Worm (Caenorhabditis elegans) whole organism, young adult: ENCODE data around the gene F59B2.14.

Source experiments
- B0019.2 ChIP-seq: fragments of 200-800 bp; sonication (Bioruptor generic); conservative IDR thresholded peaks from 2 replicates; pipeline ENCODE4 v1.3.6; 2022; ENCODE audit warnings: missing genetic modification reagents, missing genetic modification characterization, missing compliant biosample characterization
- B0035.1 ChIP-seq: sonication (generic microtip); optimal IDR thresholded peaks from 2 replicates; lab custom pipeline; 2016; ENCODE audit warnings: missing genetic modification characterization, mild to moderate bottlenecking, missing compliant biosample characterization, missing genotype, missing genetic modification reagents
- B0261.1 ChIP-seq: sonication (generic microtip); optimal IDR thresholded peaks from 2 replicates; lab custom pipeline; 2016; ENCODE audit warnings: mild to moderate bottlenecking, missing genetic modification characterization, moderate library complexity, missing compliant biosample characterization
- B0336.3 ChIP-seq: fragments of 200-800 bp; sonication (Bioruptor generic); IDR thresholded peaks from 2 replicates; pipeline ENCODE4 v1.3.6; 2022; ENCODE audit warnings: missing genetic modification characterization, missing compliant biosample characterization
- F22D6.2 ChIP-seq: sonication (generic microtip); optimal IDR thresholded peaks from 2 replicates; lab custom pipeline; 2016; ENCODE audit warnings: mild to moderate bottlenecking, missing genetic modification characterization, missing compliant biosample characterization
- F23B12.7 ChIP-seq: sonication (generic microtip); optimal IDR thresholded peaks from 2 replicates; lab custom pipeline; 2017; ENCODE audit warnings: missing genetic modification characterization, mild to moderate bottlenecking, missing compliant biosample characterization, antibody characterized with exemption, moderate library complexity; ENCODE audit not compliant: insufficient read depth
- F39B2.1 ChIP-seq: fragments of 200-800 bp; sonication (Bioruptor generic); IDR thresholded peaks from 2 replicates; pipeline ENCODE4 v1.3.6; 2022; ENCODE audit warnings: missing genetic modification reagents, missing genetic modification characterization, missing compliant biosample characterization
- F49E8.2 ChIP-seq: sonication (generic microtip); optimal IDR thresholded peaks from 3 replicates; lab custom pipeline; 2017; ENCODE audit warnings: missing genetic modification characterization, mild to moderate bottlenecking, missing compliant biosample characterization, antibody characterized with exemption, moderate library complexity; ENCODE audit not compliant: insufficient read depth
- F55B11.4 ChIP-seq: sonication (generic microtip); optimal IDR thresholded peaks from 2 replicates; lab custom pipeline; 2016; ENCODE audit warnings: missing compliant biosample characterization, missing genetic modification characterization, borderline replicate concordance; ENCODE audit not compliant: insufficient read depth
- K11D2.4 ChIP-seq: fragments of 200-800 bp; sonication (Bioruptor generic); IDR thresholded peaks from 2 replicates; pipeline ENCODE4 v1.3.6; 2022; ENCODE audit warnings: missing genetic modification reagents, missing genetic modification characterization, missing compliant biosample characterization
- Y53F4B.3 ChIP-seq: fragments of 200-800 bp; sonication (Bioruptor generic); IDR thresholded peaks from 2 replicates; pipeline ENCODE4 v1.3.6; 2022; ENCODE audit warnings: missing genetic modification reagents, missing genetic modification characterization, missing compliant biosample characterization
- Y56A3A.18 ChIP-seq: fragments of 200-800 bp; sonication (Bioruptor generic); IDR thresholded peaks from 2 replicates; pipeline ENCODE4 v1.3.6; 2022; ENCODE audit warnings: missing genetic modification reagents, missing genetic modification characterization, missing compliant biosample characterization
- Y67H2A.10 ChIP-seq: fragments of 200-800 bp; sonication (Bioruptor generic); conservative IDR thresholded peaks from 2 replicates; pipeline ENCODE4 v1.3.6; 2022; ENCODE audit warnings: missing genetic modification reagents, missing genetic modification characterization, missing compliant biosample characterization
- Y95B8A.8 ChIP-seq: fragments of 200-800 bp; sonication (Bioruptor generic); IDR thresholded peaks from 2 replicates; pipeline ENCODE4 v1.3.6; 2022; ENCODE audit warnings: missing genetic modification reagents, missing genetic modification characterization, missing compliant biosample characterization
- akir-1 ChIP-seq: fragments of 200-800 bp; sonication (Bioruptor generic); optimal IDR thresholded peaks from 2 replicates; lab custom pipeline; 2018; ENCODE audit warnings: mild to moderate bottlenecking, missing genetic modification characterization, moderate library complexity, missing compliant biosample characterization
- aptf-2 ChIP-seq: fragments of 200-800 bp; sonication (Bioruptor generic); conservative IDR thresholded peaks from 2 replicates; pipeline ENCODE4 v1.3.6; 2022; ENCODE audit warnings: missing genetic modification reagents, missing genetic modification characterization, missing compliant biosample characterization
- aptf-3 ChIP-seq: fragments of 200-800 bp; sonication (Bioruptor generic); IDR thresholded peaks from 2 replicates; pipeline ENCODE4 v1.3.6; 2022; ENCODE audit warnings: missing genetic modification characterization, missing compliant biosample characterization
- bed-2 ChIP-seq: fragments of 200-800 bp; sonication (Bioruptor generic); IDR thresholded peaks from 2 replicates; pipeline ENCODE4 v1.3.6; 2022; ENCODE audit warnings: missing genetic modification reagents, missing genetic modification characterization, missing compliant biosample characterization
- cebp-1 ChIP-seq, 2 experiments: fragments of 200-800 bp in 1 of 2; sonication (Bioruptor generic) in 1 of 2; sonication (generic microtip) in 1 of 2; IDR thresholded peaks in 1 of 2; optimal IDR thresholded peaks in 1 of 2; 2 replicates each; pipeline versions ENCODE4 v1.3.6 to Lab custom; 2017 to 2022; ENCODE audit warnings: missing compliant biosample characterization in 2 of 2, missing genetic modification characterization in 2 of 2, mild to moderate bottlenecking in 1 of 2, missing genetic modification reagents in 1 of 2, moderate library complexity in 1 of 2
- ceh-58 ChIP-seq: fragments of 200-800 bp; sonication (Bioruptor generic); IDR thresholded peaks from 2 replicates; pipeline ENCODE4 v1.3.6; 2022; ENCODE audit warnings: missing genetic modification characterization, missing compliant biosample characterization
- die-1 ChIP-seq: sonication (generic microtip); optimal IDR thresholded peaks from 2 replicates; lab custom pipeline; 2016; ENCODE audit warnings: missing genotype, mild to moderate bottlenecking, missing genetic modification characterization, missing compliant biosample characterization
- dpl-1 ChIP-seq: fragments of 150-350 bp; optimal IDR thresholded peaks from 2 replicates; lab custom pipeline; 2014; ENCODE audit warnings: missing biosample characterization, missing genetic modification reagents, missing genetic modification characterization
- efl-1 ChIP-seq: fragments of 150-350 bp; optimal IDR thresholded peaks from 2 replicates; lab custom pipeline; 2014; ENCODE audit warnings: missing biosample characterization, missing genetic modification reagents, missing genetic modification characterization
- egl-18 ChIP-seq: fragments of 200-800 bp; sonication (Bioruptor generic); IDR thresholded peaks from 2 replicates; pipeline ENCODE4 v1.3.6; 2022; ENCODE audit warnings: missing genetic modification reagents, missing genetic modification characterization, missing compliant biosample characterization
- egl-44 ChIP-seq: fragments of 200-800 bp; sonication (Bioruptor generic); IDR thresholded peaks from 2 replicates; pipeline ENCODE4 v1.3.6; 2022; ENCODE audit warnings: missing genetic modification reagents, missing genetic modification characterization, missing compliant biosample characterization
- gei-17 ChIP-seq: fragments of 200-800 bp; sonication (Bioruptor generic); optimal IDR thresholded peaks from 2 replicates; lab custom pipeline; 2018; ENCODE audit warnings: mild to moderate bottlenecking, missing genetic modification characterization, missing compliant biosample characterization
- hlh-26 ChIP-seq: fragments of 200-800 bp; sonication (Bioruptor generic); conservative IDR thresholded peaks from 2 replicates; pipeline ENCODE4 v1.3.6; 2022; ENCODE audit warnings: missing genetic modification reagents, missing genetic modification characterization, missing compliant biosample characterization
- hmg-1.2 ChIP-seq: fragments of 200-800 bp; sonication (Bioruptor generic); IDR thresholded peaks from 2 replicates; pipeline ENCODE4 v1.3.6; 2022; ENCODE audit warnings: missing genetic modification reagents, missing genetic modification characterization, missing compliant biosample characterization
- hsf-1 ChIP-seq: fragments of 200-800 bp; sonication (Bioruptor generic); IDR thresholded peaks from 2 replicates; pipeline ENCODE4 v1.3.6; 2022; ENCODE audit warnings: missing genetic modification reagents, missing genetic modification characterization, missing compliant biosample characterization
- lag-1 ChIP-seq: fragments of 200-800 bp; sonication (Bioruptor generic); IDR thresholded peaks from 2 replicates; pipeline ENCODE4 v1.3.6; 2022; ENCODE audit warnings: missing genetic modification reagents, missing genetic modification characterization, missing compliant biosample characterization
- let-526 ChIP-seq: fragments of 200-800 bp; sonication (Bioruptor generic); IDR thresholded peaks from 2 replicates; pipeline ENCODE4 v1.3.6; 2022; ENCODE audit warnings: missing genetic modification reagents, missing genetic modification characterization, missing compliant biosample characterization
- let-607 ChIP-seq, 2 experiments: fragments of 200-800 bp in 1 of 2; sonication (Bioruptor generic) in 1 of 2; sonication (generic microtip) in 1 of 2; optimal IDR thresholded peaks; 2 replicates each; lab custom pipeline; 2016 to 2018; ENCODE audit warnings: mild to moderate bottlenecking in 2 of 2, missing compliant biosample characterization in 2 of 2, missing genetic modification characterization in 2 of 2, moderate library complexity in 2 of 2, missing genotype in 1 of 2
- lin-26 ChIP-seq: fragments of 200-800 bp; sonication (Bioruptor generic); IDR thresholded peaks from 2 replicates; pipeline ENCODE4 v1.3.6; 2022; ENCODE audit warnings: missing genetic modification reagents, missing genetic modification characterization, missing compliant biosample characterization
- lin-35 ChIP-seq, 3 experiments: fragments of 150-350 bp in 2 of 3; sonication (generic microtip) in 1 of 3; optimal IDR thresholded peaks; 2 replicates each; lab custom pipeline; 2014 to 2018; ENCODE audit warnings: missing biosample characterization in 3 of 3, missing genetic modification characterization in 3 of 3, missing genetic modification reagents in 3 of 3
- lir-1 ChIP-seq: fragments of 200-800 bp; sonication (Bioruptor generic); conservative IDR thresholded peaks from 2 replicates; pipeline ENCODE4 v1.3.6; 2022; ENCODE audit warnings: missing genetic modification reagents, missing genetic modification characterization, missing compliant biosample characterization
- nfyb-1 ChIP-seq: fragments of 200-800 bp; sonication (Bioruptor generic); IDR thresholded peaks from 2 replicates; pipeline ENCODE4 v1.3.6; 2022; ENCODE audit warnings: missing genetic modification reagents, missing genetic modification characterization, missing compliant biosample characterization
- nhr-179 ChIP-seq: sonication (generic microtip); optimal IDR thresholded peaks from 2 replicates; lab custom pipeline; 2016; ENCODE audit warnings: mild to moderate bottlenecking, missing genetic modification characterization, missing compliant biosample characterization
- nhr-90 ChIP-seq: sonication (generic microtip); optimal IDR thresholded peaks from 2 replicates; lab custom pipeline; 2016; ENCODE audit warnings: missing genotype, mild to moderate bottlenecking, missing genetic modification characterization, missing compliant biosample characterization
- repo-1 ChIP-seq: sonication (generic microtip); optimal IDR thresholded peaks from 2 replicates; lab custom pipeline; 2017; ENCODE audit warnings: mild to moderate bottlenecking, missing genetic modification characterization, missing compliant biosample characterization
- rpc-1 ChIP-seq, 2 experiments: fragments of 150-350 bp in 1 of 2; sonication (generic microtip) in 1 of 2; optimal IDR thresholded peaks; 2 replicates each; lab custom pipeline; 2014 to 2018; ENCODE audit warnings: missing biosample characterization in 1 of 2, missing genetic modification characterization in 1 of 2, missing genetic modification reagents in 1 of 2, missing genotype in 1 of 2
- sdz-38 ChIP-seq: sonication (generic microtip); optimal IDR thresholded peaks from 2 replicates; lab custom pipeline; 2016; ENCODE audit warnings: missing genotype, missing genetic modification characterization, missing compliant biosample characterization
- tbx-9 ChIP-seq: sonication (generic microtip); optimal IDR thresholded peaks from 2 replicates; lab custom pipeline; 2016; ENCODE audit warnings: borderline replicate concordance, missing genetic modification characterization, inconsistent platforms, missing compliant biosample characterization
- tlf-1 ChIP-seq: fragments of 200-800 bp; sonication (Bioruptor generic); optimal IDR thresholded peaks from 2 replicates; lab custom pipeline; 2018; ENCODE audit warnings: mild to moderate bottlenecking, missing genetic modification characterization, missing compliant biosample characterization
- xnd-1 ChIP-seq: sonication (generic microtip); optimal IDR thresholded peaks from 2 replicates; lab custom pipeline; 2016; ENCODE audit warnings: missing genotype, missing genetic modification reagents, missing genetic modification characterization, missing compliant biosample characterization
- zim-3 ChIP-seq: sonication (generic microtip); optimal IDR thresholded peaks from 2 replicates; lab custom pipeline; 2017; ENCODE audit warnings: mild to moderate bottlenecking, missing genetic modification characterization, moderate library complexity, missing compliant biosample characterization
- ztf-22 ChIP-seq: fragments of 200-800 bp; sonication (Bioruptor generic); optimal IDR thresholded peaks from 2 replicates; lab custom pipeline; 2018; ENCODE audit warnings: mild to moderate bottlenecking, missing genetic modification characterization, moderate library complexity, missing compliant biosample characterization

Gene F59B2.14

DNA sequence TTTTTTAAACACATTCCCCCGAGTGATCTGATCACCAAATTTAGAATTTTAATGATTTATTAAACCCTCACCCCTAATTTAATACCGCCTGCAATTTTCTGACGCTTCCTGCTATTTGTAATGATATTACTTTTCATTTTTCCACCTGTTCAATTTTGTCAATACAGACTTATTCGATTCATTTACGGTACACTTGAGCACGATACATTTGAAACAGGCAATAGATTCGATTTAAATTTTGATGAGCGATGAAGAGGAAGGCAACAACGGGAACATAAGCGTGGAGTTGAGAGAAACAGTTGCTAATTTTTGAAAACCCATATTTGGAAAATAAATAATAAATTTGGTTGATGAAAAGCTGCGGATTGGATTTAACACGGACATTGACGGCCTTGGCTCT is 17.8 kb downstream of the F59B2.14 start (continued):
- TF ChIP-seq F49E8.2 (tag; lab: Kevin White, UChicago) (peak; percentile 23), lag-1 (no peak), nhr-179 (tag; lab: Kevin White, UChicago) (no peak), lir-1 (GFP tag; lab: Robert Waterston, UW) (no peak), repo-1 (tag; lab: Kevin White, UChicago) (no peak), xnd-1 (tag; lab: Kevin White, UChicago) (no peak), F23B12.7 (tag; lab: Kevin White, UChicago) (no peak), Y95B8A.8 (GFP tag; lab: Robert Waterston, UW) (peak; percentile 74; the same call in 1 of the 2 replicates), egl-44 (GFP tag; lab: Robert Waterston, UW) (no peak), tlf-1 (GFP tag; lab: Kevin White, UChicago) (peak; percentile 20), rpc-1 (optimal IDR thresholded peaks at IDR 0.05; lab: Kevin White, UChicago) (no peak), rpc-1 (tag; optimal IDR thresholded peaks at IDR 0.05; lab: Kevin White, UChicago) (no peak), hlh-26 (no peak), egl-18 (no peak), cebp-1 (GFP tag; IDR thresholded peaks at IDR 0.05; lab: Robert Waterston, UW) (no peak), cebp-1 (tag; optimal IDR thresholded peaks at IDR 0.05; lab: Kevin White, UChicago) (peak; percentile 29), aptf-3 (GFP tag; lab: Robert Waterston, UW) (no peak), dpl-1 (no peak), F22D6.2 (tag; lab: Kevin White, UChicago) (no peak), B0019.2 (no peak), B0035.1 (tag; lab: Kevin White, UChicago) (no peak), lin-26 (GFP tag; lab: Robert Waterston, UW) (no peak), efl-1 (GFP tag; lab: Kevin White, UChicago) (no peak), sdz-38 (tag; lab: Kevin White, UChicago) (no peak), zim-3 (tag; lab: Kevin White, UChicago) (no peak), F55B11.4 (tag; lab: Kevin White, UChicago) (no peak), nfyb-1 (GFP tag; lab: Robert Waterston, UW) (no peak), akir-1 (no peak), tbx-9 (tag; lab: Kevin White, UChicago) (no peak), ceh-58 (GFP tag; lab: Robert Waterston, UW) (0 out of 2 replicates have a peak, but pooled peaks have one; percentile 76), gei-17 (GFP tag; lab: Kevin White, UChicago) (no peak), B0336.3 (GFP tag; lab: Robert Waterston, UW) (peak; percentile 59; the same call in 1 of the 2 replicates), let-526 (GFP tag; lab: Robert Waterston, UW) (no peak), let-607 (tag; optimal IDR thresholded peaks at IDR 0.05; lab: Kevin White, UChicago) (no peak), K11D2.4 (GFP tag; lab: Robert Waterston, UW) (no peak), Y53F4B.3 (GFP tag; lab: Robert Waterston, UW) (no peak), hsf-1 (GFP tag; lab: Robert Waterston, UW) (peak; percentile 5; the same call in 1 of the 2 replicates), B0261.1 (tag; lab: Kevin White, UChicago) (no peak)

- no peak for TF ChIP-seq hmg-1.2
- no peak for TF ChIP-seq cebp-1 (GFP tag; IDR thresholded peaks at IDR 0.05; lab: Robert Waterston, UW)
- TF ChIP-seq cebp-1 (tag; optimal IDR thresholded peaks at IDR 0.05; lab: Kevin White, UChicago): no peak
- TF ChIP-seq aptf-3 (GFP tag; lab: Robert Waterston, UW): no peak
- no peak for TF ChIP-seq B0035.1 (tag; lab: Kevin White, UChicago)
- TF ChIP-seq F49E8.2 (tag; lab: Kevin White, UChicago): no peak
- TF ChIP-seq die-1 (tag; lab: Kevin White, UChicago): no peak
- TF ChIP-seq bed-2: no peak
- no peak for TF ChIP-seq F39B2.1 (GFP tag; lab: Robert Waterston, UW)
- no peak for TF ChIP-seq Y67H2A.10 (GFP tag; lab: Robert Waterston, UW)
- no peak for TF ChIP-seq aptf-2 (GFP tag; lab: Robert Waterston, UW)
- TF ChIP-seq ztf-22: no peak
- no peak for TF ChIP-seq lin-35 (GFP tag; optimal IDR thresholded peaks at IDR 0.05; lab: Kevin White, UChicago)
- no peak for TF ChIP-seq Y56A3A.18 (GFP tag; lab: Robert Waterston, UW)
- no peak for TF ChIP-seq nhr-90 (tag; lab: Kevin White, UChicago)
Measured at ce11 chrIII:9002545-9002944, 19.9 kb downstream of the F59B2.14 start, which contains the start of the genes F59B2.15 and zif-1. Gene F59B2.15, minus strand, starts transcription at chrIII:9002645. Gene zif-1, plus strand, starts transcription at chrIII:9002779.
